Worm (Caenorhabditis elegans): Measurements from ENCODE around the gene slc-25A18.1.

Gene slc-25A18.1

ce11 chrX:15039029-15039695 is 35.4 kb upstream of the slc-25A18.1 start:
- TF ChIP-seq nhr-76 (tag; optimal IDR thresholded peaks at IDR 0.05), result no peak
- TF ChIP-seq efl-1 (optimal IDR thresholded peaks at IDR 0.05), result no peak
- TF ChIP-seq efl-1 (GFP tag; optimal IDR thresholded peaks at IDR 0.05 in 1 of 2), result peak in 1 of 2 experiments; percentile 92
- no peak for TF ChIP-seq fkh-10 (GFP tag; optimal IDR thresholded peaks at IDR 0.05)
- TF ChIP-seq ces-1 (GFP tag; optimal IDR thresholded peaks at IDR 0.05), result no peak
- peak; percentile 65 for TF ChIP-seq nhr-71 (tag; optimal IDR thresholded peaks at IDR 0.05)
- TF ChIP-seq hlh-17 (GFP tag; optimal IDR thresholded peaks at IDR 0.05; ENCODE audit: borderline replicate concordance), result no peak
- TF ChIP-seq sox-4 (tag; optimal IDR thresholded peaks at IDR 0.05), result no peak
- no peak for TF ChIP-seq jun-1 (tag; optimal IDR thresholded peaks at IDR 0.05)
- TF ChIP-seq rnt-1 (tag; optimal IDR thresholded peaks at IDR 0.05), result peak; percentile 42
- TF ChIP-seq lir-3 (tag; optimal IDR thresholded peaks at IDR 0.05; ENCODE audit: poor library complexity), result no peak
- peak; percentile 28 for TF ChIP-seq snu-23 (GFP tag; optimal IDR thresholded peaks at IDR 0.05)
- TF ChIP-seq nhr-19 (GFP tag; conservative IDR thresholded peaks at IDR 0.05), result no peak
- no peak for TF ChIP-seq C34B4.2 (tag; optimal IDR thresholded peaks at IDR 0.05)
- TF ChIP-seq sup-37 (GFP tag; optimal IDR thresholded peaks at IDR 0.05), result no peak
- TF ChIP-seq mab-9 (GFP tag; IDR thresholded peaks at IDR 0.05), result no peak
- no peak for TF ChIP-seq snpc-4 (tag; optimal IDR thresholded peaks at IDR 0.05)
- no peak for TF ChIP-seq elt-3 (tag; optimal IDR thresholded peaks at IDR 0.05)
- TF ChIP-seq ceh-82 (tag; optimal IDR thresholded peaks at IDR 0.05), result no peak
- no peak for TF ChIP-seq C04F5.9 (tag; optimal IDR thresholded peaks at IDR 0.05)
- TF ChIP-seq ceh-8 (GFP tag; optimal IDR thresholded peaks at IDR 0.05), result no peak
- no peak for TF ChIP-seq hlh-4 (tag; optimal IDR thresholded peaks at IDR 0.05)
- no peak for TF ChIP-seq nhr-77 (tag; optimal IDR thresholded peaks at IDR 0.05)
- TF ChIP-seq ama-1 (optimal IDR thresholded peaks at IDR 0.05), result no peak
- TF ChIP-seq fkh-4 (tag; optimal IDR thresholded peaks at IDR 0.05; ENCODE audit: borderline replicate concordance), result peak; percentile 1
- no peak for TF ChIP-seq ceh-90 (tag; optimal IDR thresholded peaks at IDR 0.05)
- TF ChIP-seq lsy-2 (tag; optimal IDR thresholded peaks at IDR 0.05), result peak in 1 of 2 experiments; percentile 12
- peak; percentile 26 for TF ChIP-seq lin-14 (GFP tag; optimal IDR thresholded peaks at IDR 0.05)

DNA sequence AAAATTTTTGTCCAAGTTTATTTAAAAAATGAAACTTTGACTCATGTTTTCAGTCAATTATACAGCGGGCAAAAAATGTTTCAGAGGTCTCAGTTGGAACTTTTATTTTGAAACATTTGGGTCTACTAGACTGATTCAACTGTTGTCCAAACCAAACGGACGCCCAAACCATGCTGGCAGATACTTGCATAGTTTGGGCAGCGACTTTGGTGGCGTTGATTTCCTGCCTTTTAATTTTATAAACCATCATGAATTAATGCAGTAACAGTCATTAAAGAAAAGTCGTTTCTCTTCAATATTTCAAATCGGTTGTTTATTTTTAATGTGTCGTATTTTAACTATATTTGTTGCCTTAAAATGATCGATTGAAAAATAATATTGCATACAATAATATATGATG is 32.5 kb upstream of the slc-25A18.1 start:
- TF ChIP-seq mep-1 (tag; optimal IDR thresholded peaks at IDR 0.05), result no peak
- no peak for TF ChIP-seq efl-1 (optimal IDR thresholded peaks at IDR 0.05)
- peak in 1 of 2 experiments; percentile 38 for TF ChIP-seq efl-1 (GFP tag; optimal IDR thresholded peaks at IDR 0.05 in 1 of 2)
- TF ChIP-seq nhr-47 (tag; optimal IDR thresholded peaks at IDR 0.05), result no peak

- TF ChIP-seq C04F5.9 (tag; optimal IDR thresholded peaks at IDR 0.05) (no peak), aly-2 (tag; optimal IDR thresholded peaks at IDR 0.05) (no peak), lin-15B (tag; optimal IDR thresholded peaks at IDR 0.05) (no peak), nhr-85 (tag) (no peak), hlh-4 (tag; optimal IDR thresholded peaks at IDR 0.05) (no peak), snpc-4 (tag; optimal IDR thresholded peaks at IDR 0.05) (no peak), lin-35 (GFP tag; optimal IDR thresholded peaks at IDR 0.05) (no peak), ces-1 (GFP tag; optimal IDR thresholded peaks at IDR 0.05) (no peak), rnt-1 (tag; optimal IDR thresholded peaks at IDR 0.05) (no peak), dpl-1 (GFP tag; optimal IDR thresholded peaks at IDR 0.05) (no peak), tlp-1 (tag; optimal IDR thresholded peaks at IDR 0.05) (no peak), blmp-1 (tag; optimal IDR thresholded peaks at IDR 0.05) (no peak), skn-1 (tag; optimal IDR thresholded peaks at IDR 0.05) (no peak), nhr-71 (tag; optimal IDR thresholded peaks at IDR 0.05) (no peak), efl-1 (optimal IDR thresholded peaks at IDR 0.05) (no peak), efl-1 (GFP tag; optimal IDR thresholded peaks at IDR 0.05 in 1 of 2) (no peak), ztf-11 (tag; optimal IDR thresholded peaks at IDR 0.05) (no peak), unc-30 (tag; optimal IDR thresholded peaks at IDR 0.05) (no peak), elt-2 (tag; optimal IDR thresholded peaks at IDR 0.05) (no peak), zip-4 (GFP tag; optimal IDR thresholded peaks at IDR 0.05) (no peak), pag-3 (tag; optimal IDR thresholded peaks at IDR 0.05; ENCODE audit: borderline replicate concordance, insufficient read depth) (no peak)
Observed at ce11 chrX:15035748-15036147, 32.0 kb upstream of the slc-25A18.1 start.
